Fruit fly (Drosophila melanogaster): ENCODE data around the gene CG14377.

DNA sequence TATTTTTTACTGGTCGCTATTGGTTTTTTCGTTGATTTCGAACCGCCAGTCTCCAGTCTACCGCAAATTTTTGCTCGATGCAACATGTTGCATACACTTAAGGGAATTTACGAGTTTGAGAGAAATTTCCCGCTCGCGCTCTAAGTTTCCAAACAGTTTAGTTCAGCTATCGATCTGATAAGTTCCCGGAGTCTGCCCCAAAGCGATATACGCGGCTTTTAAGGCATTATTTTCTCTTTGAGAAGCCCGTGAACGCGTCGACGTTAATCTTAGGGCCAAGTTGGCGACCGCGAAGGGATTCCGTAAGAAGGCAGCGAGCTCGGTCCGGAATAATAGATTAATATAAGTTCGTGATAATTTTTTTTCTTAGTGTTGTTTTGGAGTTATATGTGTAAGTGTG lies 22.7 kb upstream of the CG14377 start:
- TF ChIP-seq CG3919 (GFP tag; optimal IDR thresholded peaks at IDR 0.05) = no peak
- no peak for TF ChIP-seq CG15336 (GFP tag; IDR thresholded peaks at IDR 0.05)
- TF ChIP-seq salr (GFP tag; optimal IDR thresholded peaks at IDR 0.05) = no peak
- TF ChIP-seq Eip75B (GFP tag; optimal IDR thresholded peaks at IDR 0.05) = no peak
- TF ChIP-seq dac (GFP tag; optimal IDR thresholded peaks at IDR 0.05) = no peak
- no peak for TF ChIP-seq pdm3 (GFP tag; optimal IDR thresholded peaks at IDR 0.05)
- no peak for TF ChIP-seq Blimp-1 (GFP tag; optimal IDR thresholded peaks at IDR 0.05)
- no peak for TF ChIP-seq cyc (GFP tag; optimal IDR thresholded peaks at IDR 0.05)
- no peak for TF ChIP-seq CG6854 (GFP tag; optimal IDR thresholded peaks at IDR 0.05)
- TF ChIP-seq svp (GFP tag) = no peak
- TF ChIP-seq Lpt (GFP tag; optimal IDR thresholded peaks at IDR 0.05) = no peak
- no peak for TF ChIP-seq Met (GFP tag; optimal IDR thresholded peaks at IDR 0.05)
- TF ChIP-seq CG32006 (GFP tag; optimal IDR thresholded peaks at IDR 0.05) = no peak
